ENCODE assay signal across 4 worm cellular contexts in genomic region chrII:13905556-13905955, ce11.
TF ChIP-seq lines count a peak whose summit lies in the region.

No protein-coding gene starts in this region.

TF ChIP-seq in whole organism, L4 larva, 104 proteins besides CTCF, POLR2A, EP300 and RAD21:
- TF ChIP-seq tra-1 (GFP tag; IDR thresholded peaks at IDR 0.05; lab: Robert Waterston, UW) = 0 out of 2 replicates have a peak, but pooled peaks have one; percentile 32

TF ChIP-seq in whole organism, early embryonic, 17 proteins besides CTCF, POLR2A, EP300 and RAD21:
- TF ChIP-seq ceh-36 (tag; optimal IDR thresholded peaks at IDR 0.05; lab: Kevin White, UChicago) = peak; percentile 84

TF ChIP-seq in whole organism, late embryonic, 69 proteins besides CTCF, POLR2A, EP300 and RAD21:
- peak; percentile 8 for TF ChIP-seq dve-1 (tag; optimal IDR thresholded peaks at IDR 0.05; lab: Kevin White, UChicago)

TF ChIP-seq in whole organism, midembryonic, 9 proteins besides CTCF, POLR2A, EP300 and RAD21:
- peak; percentile 61; the same call in 1 of the 2 replicates for TF ChIP-seq tab-1 (GFP tag; IDR thresholded peaks at IDR 0.05; lab: Robert Waterston, UW)
